Worm (Caenorhabditis elegans): ENCODE measurements around the gene tag-153.

ce11 chrV:9322886-9323285 lies at the start of gene tag-153:
- TF ChIP-seq nhr-12 (tag; optimal IDR thresholded peaks at IDR 0.05): no peak
- TF ChIP-seq nhr-237 (tag; optimal IDR thresholded peaks at IDR 0.05): no peak
- TF ChIP-seq snpc-4 (tag; optimal IDR thresholded peaks at IDR 0.05): no peak
- no peak for TF ChIP-seq unc-39 (tag; optimal IDR thresholded peaks at IDR 0.05)
- no peak for TF ChIP-seq nhr-23 (tag; optimal IDR thresholded peaks at IDR 0.05)
- no peak for TF ChIP-seq lsy-2 (tag; optimal IDR thresholded peaks at IDR 0.05)
- TF ChIP-seq zag-1 (tag; optimal IDR thresholded peaks at IDR 0.05): no peak

Data from whole organism, L2 larva.